Fruit fly (Drosophila melanogaster): ENCODE measurements around the gene CG34049.
A peak's percentile ranks its signal among the peaks of the same experiment; 100 is the strongest.

The CG34049 gene

DNA sequence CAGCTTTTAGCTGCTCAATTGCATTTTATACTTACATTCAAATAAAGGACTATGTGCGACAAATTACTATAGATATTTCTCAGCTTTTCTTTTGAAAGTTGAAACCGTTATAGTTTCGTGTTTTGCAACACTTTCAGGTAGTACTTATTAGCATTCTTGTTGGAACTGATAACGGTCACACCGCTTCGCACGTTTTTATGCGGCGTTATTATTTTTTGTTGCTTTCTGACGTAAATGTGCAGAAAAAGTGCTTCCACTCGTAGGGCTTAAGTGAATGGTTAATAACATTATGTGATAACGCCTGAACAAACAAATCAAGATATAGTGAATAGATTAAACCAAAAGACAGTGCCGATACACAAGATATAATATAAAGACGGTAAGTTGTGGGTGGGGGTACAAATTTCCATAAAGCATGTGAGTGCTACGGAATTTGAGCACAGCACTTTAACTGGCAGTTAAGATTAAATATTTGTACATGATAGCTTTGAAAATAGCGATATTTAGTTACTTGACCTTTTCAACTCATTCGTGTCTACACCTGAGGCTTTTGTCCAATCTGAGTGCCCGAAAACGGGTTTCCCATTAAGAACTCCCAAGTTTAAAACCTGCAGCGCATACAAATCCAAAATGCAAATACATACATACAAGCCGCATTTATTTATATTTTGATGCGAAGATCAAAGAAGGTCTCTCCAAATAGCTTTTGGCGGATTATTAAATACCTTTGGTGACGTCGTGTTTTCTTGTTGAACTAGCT, 44.4 kb downstream of the CG34049 start, which contains the start of gene papi:
TSS of gene papi (plus strand) at position 176 of the 760 bp plus-strand sequence.
- TF ChIP-seq tj (GFP tag; optimal IDR thresholded peaks at IDR 0.05) = no peak
- no peak for TF ChIP-seq CG7045 (GFP tag; optimal IDR thresholded peaks at IDR 0.05)
- TF ChIP-seq toe (GFP tag; optimal IDR thresholded peaks at IDR 0.05) = no peak
- TF ChIP-seq Hr96 (GFP tag; optimal IDR thresholded peaks at IDR 0.05) = no peak
- no peak for TF ChIP-seq CG12768 (GFP tag; optimal IDR thresholded peaks at IDR 0.05)
- peak; percentile 70 for TF ChIP-seq ovo (GFP tag; optimal IDR thresholded peaks at IDR 0.05)
- no peak for TF ChIP-seq kay (GFP tag; ENCODE audit: borderline replicate concordance)
- peak; percentile 28 for TF ChIP-seq CG33017 (tag; optimal IDR thresholded peaks at IDR 0.05)
- no peak for TF ChIP-seq cnc (optimal IDR thresholded peaks at IDR 0.05)
- no peak for TF ChIP-seq CG14711 (tag; optimal IDR thresholded peaks at IDR 0.05)
- TF ChIP-seq Mnt (GFP tag; optimal IDR thresholded peaks at IDR 0.05) = peak; percentile 99
- peak; percentile 34 for TF ChIP-seq cic (GFP tag; optimal IDR thresholded peaks at IDR 0.05)
- no peak for TF ChIP-seq CG11617 (GFP tag; optimal IDR thresholded peaks at IDR 0.05)
- TF ChIP-seq CG5204 (GFP tag; optimal IDR thresholded peaks at IDR 0.05) = no peak
- TF ChIP-seq CG1620 (GFP tag; optimal IDR thresholded peaks at IDR 0.05) = no peak
- peak; percentile 47 for TF ChIP-seq CG7101 (tag; optimal IDR thresholded peaks at IDR 0.05)
- TF ChIP-seq Clk (GFP tag; optimal IDR thresholded peaks at IDR 0.05) = no peak

DNA sequence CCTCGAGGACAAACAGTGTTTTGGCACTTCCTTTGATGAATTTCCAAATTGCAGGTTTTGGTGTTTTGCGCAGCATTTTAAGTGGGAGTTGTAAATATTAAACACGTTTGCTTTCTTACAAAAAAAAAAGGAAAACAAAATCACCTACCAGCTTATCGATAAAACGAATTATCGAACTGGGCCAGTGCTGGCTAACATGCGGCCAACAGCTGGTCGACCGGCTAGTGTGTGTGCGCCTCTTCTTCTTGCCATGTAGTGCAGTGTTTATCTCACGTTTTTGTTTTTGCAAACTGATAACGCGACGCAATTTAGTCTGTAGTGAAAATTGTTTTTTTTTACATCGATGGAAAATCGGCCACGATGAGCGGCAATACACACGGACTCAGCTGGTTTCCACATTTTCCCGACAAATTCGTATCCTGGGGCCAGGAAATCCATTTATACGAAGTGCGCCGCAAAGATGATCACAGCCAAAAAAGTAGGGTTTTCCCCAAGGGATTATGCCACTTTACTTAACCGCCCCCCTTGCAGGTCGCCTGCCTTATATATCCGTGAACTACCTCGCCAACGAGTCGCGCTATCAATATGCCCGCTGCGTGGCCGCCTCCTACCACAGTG, 47.9 kb downstream of the CG34049 start, which contains the start of the genes CG15386, CG42371 and mio:
TSS of gene CG15386 (minus strand) at position 180 of the 618 bp plus-strand sequence.
TSS of gene CG42371 (minus strand) at position 180 of the 618 bp plus-strand sequence.
TSS of gene mio (plus strand) at position 224 of the 618 bp plus-strand sequence.
- TF ChIP-seq CG7101 (tag; optimal IDR thresholded peaks at IDR 0.05) (peak; percentile 53), cic (GFP tag; optimal IDR thresholded peaks at IDR 0.05) (peak; percentile 94), toe (GFP tag; optimal IDR thresholded peaks at IDR 0.05) (no peak), kay (GFP tag; ENCODE audit: borderline replicate concordance) (no peak), CG1620 (GFP tag; optimal IDR thresholded peaks at IDR 0.05) (peak; percentile 32), CG33017 (tag; optimal IDR thresholded peaks at IDR 0.05) (peak; percentile 71), pad (GFP tag; optimal IDR thresholded peaks at IDR 0.05) (peak; percentile 52), tj (GFP tag; optimal IDR thresholded peaks at IDR 0.05) (peak; percentile 38), CG7045 (GFP tag; optimal IDR thresholded peaks at IDR 0.05) (no peak), Hr96 (GFP tag; optimal IDR thresholded peaks at IDR 0.05) (no peak), Clk (GFP tag; optimal IDR thresholded peaks at IDR 0.05) (no peak), cnc (optimal IDR thresholded peaks at IDR 0.05) (no peak), Mnt (GFP tag; optimal IDR thresholded peaks at IDR 0.05) (peak; percentile 94), CG11617 (GFP tag; optimal IDR thresholded peaks at IDR 0.05) (peak; percentile 74), bab1 (GFP tag; optimal IDR thresholded peaks at IDR 0.05) (peak; percentile 54), CG14711 (tag; optimal IDR thresholded peaks at IDR 0.05) (peak; percentile 47), CG12768 (GFP tag; optimal IDR thresholded peaks at IDR 0.05) (peak; percentile 27), Crg-1 (GFP tag; optimal IDR thresholded peaks at IDR 0.05) (peak; percentile 66)

DNA sequence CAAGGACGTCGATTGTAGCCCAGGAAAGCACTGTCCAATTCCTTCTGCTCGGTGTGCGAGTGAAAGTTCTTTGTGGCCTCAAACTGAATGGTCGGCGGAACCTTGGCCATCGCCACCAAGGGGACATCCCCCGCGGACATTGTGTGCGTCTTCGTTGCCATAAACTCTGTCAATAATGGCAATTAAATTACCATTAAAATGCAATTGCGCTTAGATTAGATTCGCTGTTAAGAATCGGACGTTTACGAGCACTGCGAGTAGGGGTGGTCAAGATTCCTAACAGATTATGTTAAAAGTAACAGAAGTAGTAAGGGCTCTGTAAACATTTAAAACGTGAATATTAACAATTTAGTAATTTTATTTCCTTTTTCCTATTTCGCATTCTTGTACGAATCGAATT, 49.1 kb downstream of the CG34049 start, which contains the start of gene daed:
TSS of gene daed (minus strand) at position 247 of the 400 bp plus-strand sequence.
- no peak for TF ChIP-seq toe (GFP tag; optimal IDR thresholded peaks at IDR 0.05)
- TF ChIP-seq bab1 (GFP tag; optimal IDR thresholded peaks at IDR 0.05) = peak; percentile 9
- TF ChIP-seq Mnt (GFP tag; optimal IDR thresholded peaks at IDR 0.05) = peak; percentile 16
- TF ChIP-seq CG11617 (GFP tag; optimal IDR thresholded peaks at IDR 0.05) = no peak
- no peak for TF ChIP-seq ovo (GFP tag; optimal IDR thresholded peaks at IDR 0.05)
- peak; percentile 64 for TF ChIP-seq CG7101 (tag; optimal IDR thresholded peaks at IDR 0.05)
- peak; percentile 23 for TF ChIP-seq CG12768 (GFP tag; optimal IDR thresholded peaks at IDR 0.05)
- no peak for TF ChIP-seq CG1620 (GFP tag; optimal IDR thresholded peaks at IDR 0.05)
- TF ChIP-seq cic (GFP tag; optimal IDR thresholded peaks at IDR 0.05) = peak; percentile 34
- peak; percentile 18 for TF ChIP-seq Crg-1 (GFP tag; optimal IDR thresholded peaks at IDR 0.05)
- TF ChIP-seq CG33017 (tag; optimal IDR thresholded peaks at IDR 0.05) = peak; percentile 70
- no peak for TF ChIP-seq Hr96 (GFP tag; optimal IDR thresholded peaks at IDR 0.05)
- no peak for TF ChIP-seq CG14711 (tag; optimal IDR thresholded peaks at IDR 0.05)
- no peak for TF ChIP-seq CG7045 (GFP tag; optimal IDR thresholded peaks at IDR 0.05)
- no peak for TF ChIP-seq cnc (optimal IDR thresholded peaks at IDR 0.05)
- TF ChIP-seq Clk (GFP tag; optimal IDR thresholded peaks at IDR 0.05) = no peak
- no peak for TF ChIP-seq CG5204 (GFP tag; optimal IDR thresholded peaks at IDR 0.05)
- TF ChIP-seq pad (GFP tag; optimal IDR thresholded peaks at IDR 0.05) = peak; percentile 28
- no peak for TF ChIP-seq tj (GFP tag; optimal IDR thresholded peaks at IDR 0.05)
- TF ChIP-seq kay (GFP tag; ENCODE audit: borderline replicate concordance) = no peak
